Fruit fly (Drosophila melanogaster) whole organism, embryonic: ENCODE data around the gene Alg7.

Experiments used
- ATbp ChIP-seq: fragments of 200-800 bp; sonication (Bioruptor generic); optimal IDR thresholded peaks from 2 replicates; lab custom pipeline; 2017; ENCODE audit warnings: missing biosample characterization, mild to moderate bottlenecking, missing genetic modification characterization, missing genetic modification reagents
- Abd-B ChIP-seq: fragments of 200-800 bp; sonication (Bioruptor generic); optimal IDR thresholded peaks from 2 replicates; lab custom pipeline; 2018; ENCODE audit warnings: missing biosample characterization, mild to moderate bottlenecking, missing genetic modification characterization, moderate library complexity
- Awh ChIP-seq: fragments of 200-800 bp; sonication (Bioruptor generic); IDR thresholded peaks from 2 replicates; pipeline ENCODE4, ENCODE4 v1.3.6; 2022; ENCODE audit warnings: missing biosample characterization, missing genetic modification characterization
- Blimp-1 ChIP-seq: fragments of 200-800 bp; sonication (Bioruptor generic); optimal IDR thresholded peaks from 3 replicates; lab custom pipeline; 2018; ENCODE audit warnings: missing biosample characterization, missing genetic modification characterization, mild to moderate bottlenecking, moderate library complexity, missing genetic modification reagents
- CG10267 ChIP-seq: fragments of 200-800 bp; sonication (Bioruptor generic); optimal IDR thresholded peaks from 2 replicates; lab custom pipeline; 2018; ENCODE audit warnings: missing biosample characterization, mild to moderate bottlenecking, missing genetic modification characterization, moderate library complexity
- CG11504 ChIP-seq: fragments of 200-800 bp; sonication (Bioruptor generic); optimal IDR thresholded peaks from 3 replicates; lab custom pipeline; 2019; ENCODE audit warnings: missing biosample characterization, mild to moderate bottlenecking, missing genetic modification characterization, moderate library complexity
- CG12942 ChIP-seq: fragments of 200-800 bp; sonication (Bioruptor generic); optimal IDR thresholded peaks from 3 replicates; lab custom pipeline; 2016; ENCODE audit warnings: missing biosample characterization, missing genetic modification characterization
- CG13296 ChIP-seq: fragments of 200-800 bp; sonication (Bioruptor generic); optimal IDR thresholded peaks from 3 replicates; lab custom pipeline; 2018; ENCODE audit warnings: missing biosample characterization, mild to moderate bottlenecking, missing genetic modification characterization
- CG14441 ChIP-seq: fragments of 200-800 bp; sonication (Bioruptor generic); IDR thresholded peaks from 2 replicates; pipeline ENCODE4 v1.3.6; 2022; ENCODE audit warnings: missing biosample characterization, missing genetic modification characterization
- CG15479 ChIP-seq: fragments of 200-800 bp; sonication (Bioruptor generic); optimal IDR thresholded peaks from 3 replicates; lab custom pipeline; 2019; ENCODE audit warnings: missing biosample characterization, mild to moderate bottlenecking, missing genetic modification characterization, moderate library complexity
- CG17361 ChIP-seq: fragments of 200-800 bp; sonication (Bioruptor generic); IDR thresholded peaks from 3 replicates; pipeline ENCODE4 v1.3.6; 2022; ENCODE audit warnings: missing biosample characterization, missing genetic modification characterization
- CG18011 ChIP-seq: fragments of 200-800 bp; sonication (Bioruptor generic); optimal IDR thresholded peaks from 2 replicates; lab custom pipeline; 2017; ENCODE audit warnings: missing biosample characterization, missing genetic modification characterization, mild to moderate bottlenecking, moderate library complexity, missing genotype
- CG18262 ChIP-seq: fragments of 200-800 bp; optimal IDR thresholded peaks from 3 replicates; lab custom pipeline; 2019; ENCODE audit warnings: missing biosample characterization, mild to moderate bottlenecking, missing genetic modification characterization, moderate library complexity
- CG2116 ChIP-seq: fragments of 200-800 bp; sonication (Bioruptor generic); optimal IDR thresholded peaks from 3 replicates; lab custom pipeline; 2018; ENCODE audit warnings: missing biosample characterization, mild to moderate bottlenecking, missing genetic modification characterization
- CG2120 ChIP-seq: fragments of 200-800 bp; sonication (Bioruptor generic); optimal IDR thresholded peaks from 3 replicates; lab custom pipeline; 2016; ENCODE audit warnings: missing biosample characterization, missing genetic modification characterization
- CG2129 ChIP-seq: fragments of 200-800 bp; sonication (Bioruptor generic); IDR thresholded peaks from 2 replicates; pipeline ENCODE4 v1.3.6; 2022; ENCODE audit warnings: missing biosample characterization, missing genetic modification characterization; ENCODE audit not compliant: partially characterized antibody
- CG32532 ChIP-seq: fragments of 200-800 bp; sonication (Bioruptor generic); IDR thresholded peaks from 2 replicates; pipeline ENCODE4 v1.3.6; 2022; ENCODE audit warnings: missing biosample characterization, missing genetic modification characterization
- CG34224 ChIP-seq: fragments of 200-800 bp; sonication (Bioruptor generic); IDR thresholded peaks from 3 replicates; pipeline ENCODE4 v1.3.6; 2022; ENCODE audit warnings: missing biosample characterization, missing genetic modification characterization; ENCODE audit not compliant: partially characterized antibody
- CG3838 ChIP-seq: fragments of 200-800 bp; sonication (Bioruptor generic); optimal IDR thresholded peaks from 3 replicates; lab custom pipeline; 2016; ENCODE audit warnings: missing biosample characterization, missing genetic modification characterization
- CG43689 ChIP-seq: fragments of 200-800 bp; sonication (Bioruptor generic); IDR thresholded peaks from 2 replicates; pipeline ENCODE4 v1.3.6; 2022; ENCODE audit warnings: missing biosample characterization, missing genetic modification characterization
- CG8359 ChIP-seq: fragments of 200-800 bp; sonication (Bioruptor generic); optimal IDR thresholded peaks from 2 replicates; lab custom pipeline; 2017; ENCODE audit warnings: missing biosample characterization, mild to moderate bottlenecking, missing genetic modification characterization, borderline replicate concordance
- CG8388 ChIP-seq: fragments of 200-800 bp; sonication (Bioruptor generic); optimal IDR thresholded peaks from 2 replicates; lab custom pipeline; 2019; ENCODE audit warnings: missing biosample characterization, mild to moderate bottlenecking, missing genetic modification characterization, moderate library complexity
- CHES-1-like ChIP-seq: fragments of 200-800 bp; sonication (Bioruptor generic); optimal IDR thresholded peaks from 2 replicates; lab custom pipeline; 2016; ENCODE audit warnings: missing biosample characterization, missing genetic modification characterization
- Dbx ChIP-seq: fragments of 200-800 bp; sonication (Bioruptor generic); IDR thresholded peaks from 3 replicates; pipeline ENCODE4 v1.3.6; 2022; ENCODE audit warnings: missing biosample characterization, missing genetic modification characterization
- Dp ChIP-seq: fragments of 200-800 bp; sonication (Bioruptor generic); optimal IDR thresholded peaks from 2 replicates; lab custom pipeline; 2018; ENCODE audit warnings: missing biosample characterization, mild to moderate bottlenecking, missing genetic modification characterization, moderate library complexity
- Elba2 ChIP-seq: fragments of 200-800 bp; sonication (Bioruptor generic); optimal IDR thresholded peaks from 3 replicates; lab custom pipeline; 2016; ENCODE audit warnings: missing biosample characterization, missing genetic modification characterization
- HLHmδ ChIP-seq: fragments of 200-800 bp; sonication (Bioruptor generic); optimal IDR thresholded peaks from 2 replicates; lab custom pipeline; 2018; ENCODE audit warnings: missing biosample characterization, mild to moderate bottlenecking, missing genetic modification characterization, moderate library complexity
- Hmx ChIP-seq: fragments of 200-800 bp; sonication (Bioruptor generic); optimal IDR thresholded peaks from 2 replicates; lab custom pipeline; 2016; ENCODE audit warnings: missing biosample characterization, missing genetic modification characterization
- Mrtf ChIP-seq: fragments of 200-800 bp; sonication (Bioruptor generic); IDR thresholded peaks from 3 replicates; pipeline ENCODE4 v1.3.6; 2022; ENCODE audit warnings: missing biosample characterization, missing genetic modification characterization
- Optix ChIP-seq: fragments of 200-800 bp; sonication (Bioruptor generic); IDR thresholded peaks from 3 replicates; pipeline ENCODE4 v1.3.6; 2022; ENCODE audit warnings: missing biosample characterization, missing genetic modification characterization
- Pdp1 ChIP-seq, 2 experiments: fragments of 200-800 bp; sonication (Bioruptor generic); optimal IDR thresholded peaks; 3 replicates each; lab custom pipeline; 2016; ENCODE audit warnings: missing biosample characterization in 2 of 2, missing genetic modification characterization in 2 of 2, mild to moderate bottlenecking in 1 of 2, moderate library complexity in 1 of 2
- Poxn ChIP-seq: fragments of 200-800 bp; sonication (Bioruptor generic); IDR thresholded peaks from 2 replicates; pipeline ENCODE4 v1.3.6; 2022; ENCODE audit warnings: missing biosample characterization, missing genetic modification characterization
- Stat92E ChIP-seq, 3 experiments: fragments of >200 bp in 2 of 3; fragments of 200-800 bp in 1 of 3; sonication (Bioruptor generic) in 1 of 3; optimal IDR thresholded peaks; 2 replicates each; lab custom pipeline; 2017 to 2019; ENCODE audit warnings: missing biosample characterization in 3 of 3, missing genetic modification characterization in 3 of 3, mild to moderate bottlenecking in 1 of 3, moderate library complexity in 1 of 3
- Usf ChIP-seq: fragments of 200-800 bp; sonication (Bioruptor generic); optimal IDR thresholded peaks from 2 replicates; lab custom pipeline; 2017; ENCODE audit warnings: missing genotype, missing biosample characterization, missing genetic modification characterization
- abd-A ChIP-seq: fragments of 200-800 bp; sonication (Bioruptor generic); optimal IDR thresholded peaks from 3 replicates; lab custom pipeline; 2019; ENCODE audit warnings: missing biosample characterization, mild to moderate bottlenecking, missing genetic modification characterization, moderate library complexity
- ato ChIP-seq: fragments of 200-800 bp; sonication (Bioruptor generic); IDR thresholded peaks from 2 replicates; pipeline ENCODE4 v1.3.6; 2022; ENCODE audit warnings: missing biosample characterization, missing genetic modification characterization; ENCODE audit not compliant: partially characterized antibody
- az2 ChIP-seq: fragments of 200-800 bp; sonication (Bioruptor generic); optimal IDR thresholded peaks from 3 replicates; lab custom pipeline; 2016; ENCODE audit warnings: missing biosample characterization, missing genetic modification characterization
- kni ChIP-seq: fragments of 200-800 bp; sonication (Bioruptor generic); optimal IDR thresholded peaks from 3 replicates; lab custom pipeline; 2017; ENCODE audit warnings: mild to moderate bottlenecking, missing biosample characterization, missing genetic modification reagents, missing genetic modification characterization
- lab ChIP-seq: fragments of 200-800 bp; sonication (Bioruptor generic); optimal IDR thresholded peaks from 3 replicates; lab custom pipeline; 2017; ENCODE audit warnings: missing biosample characterization, missing genetic modification characterization, mild to moderate bottlenecking, moderate library complexity, missing genetic modification reagents
- lov ChIP-seq, 2 experiments: fragments of 200-800 bp in 1 of 2; fragments of >200 bp in 1 of 2; sonication (Bioruptor generic) in 1 of 2; IDR thresholded peaks in 1 of 2; optimal IDR thresholded peaks in 1 of 2; 2 replicates in 1 of 2; 3 replicates in 1 of 2; pipeline versions ENCODE4 v1.3.6 to Lab custom; 2017 to 2022; ENCODE audit warnings: missing biosample characterization in 1 of 2, missing genetic modification characterization in 1 of 2
- mam ChIP-seq: fragments of 200-800 bp; sonication (Bioruptor generic); optimal IDR thresholded peaks from 3 replicates; lab custom pipeline; 2016; ENCODE audit warnings: missing biosample characterization, missing genetic modification characterization
- nerfin-1 ChIP-seq: fragments of 200-800 bp; sonication (Bioruptor generic); optimal IDR thresholded peaks from 3 replicates; lab custom pipeline; 2019; ENCODE audit warnings: missing biosample characterization, mild to moderate bottlenecking, missing genetic modification characterization, moderate library complexity
- pzg ChIP-seq: fragments of 200-800 bp; sonication (Bioruptor generic); optimal IDR thresholded peaks from 3 replicates; lab custom pipeline; 2018; ENCODE audit warnings: missing biosample characterization, mild to moderate bottlenecking, missing genetic modification characterization, moderate library complexity
- ttk ChIP-seq: fragments of 200-800 bp; sonication (Bioruptor generic); IDR thresholded peaks from 2 replicates; pipeline ENCODE4 v2.1.2; 2022; ENCODE audit warnings: missing biosample characterization, missing genetic modification characterization

Alg7 gene

DNA sequence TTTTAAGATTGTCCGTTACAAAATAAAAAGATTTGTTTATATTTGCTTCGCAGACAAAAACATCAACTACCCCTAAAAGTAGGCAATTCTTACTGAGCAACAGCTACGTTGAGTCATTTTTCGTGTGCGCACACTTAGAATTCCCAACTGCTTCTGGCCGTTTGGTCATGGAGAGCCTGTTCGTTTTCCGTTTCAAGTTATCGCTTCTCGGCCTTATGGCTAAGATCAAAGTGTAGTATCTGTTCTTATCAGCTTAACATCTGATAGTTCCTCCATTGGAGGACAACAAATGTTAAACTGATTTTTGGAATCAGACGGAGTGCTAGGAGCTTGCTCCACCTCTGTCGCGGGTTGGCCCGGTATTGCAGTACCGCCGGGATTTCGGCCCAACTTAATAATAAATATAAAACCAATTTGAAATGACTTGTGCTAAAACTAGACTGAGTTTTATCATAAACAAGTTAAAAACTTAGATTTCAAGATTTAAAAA lies 36.6 kb downstream of the Alg7 start (continued):
- TF ChIP-seq kni (GFP tag; lab: Kevin White, UChicago) (peak; percentile 95), abd-A (tag; lab: Kevin White, UChicago) (peak; percentile 76), CG12942 (GFP tag; lab: Kevin White, UChicago) (peak; percentile 19), CG32532 (GFP tag; lab: Robert Waterston, UW) (peak; percentile 72), CHES-1-like (GFP tag; lab: Kevin White, UChicago) (peak; percentile 24)

DNA sequence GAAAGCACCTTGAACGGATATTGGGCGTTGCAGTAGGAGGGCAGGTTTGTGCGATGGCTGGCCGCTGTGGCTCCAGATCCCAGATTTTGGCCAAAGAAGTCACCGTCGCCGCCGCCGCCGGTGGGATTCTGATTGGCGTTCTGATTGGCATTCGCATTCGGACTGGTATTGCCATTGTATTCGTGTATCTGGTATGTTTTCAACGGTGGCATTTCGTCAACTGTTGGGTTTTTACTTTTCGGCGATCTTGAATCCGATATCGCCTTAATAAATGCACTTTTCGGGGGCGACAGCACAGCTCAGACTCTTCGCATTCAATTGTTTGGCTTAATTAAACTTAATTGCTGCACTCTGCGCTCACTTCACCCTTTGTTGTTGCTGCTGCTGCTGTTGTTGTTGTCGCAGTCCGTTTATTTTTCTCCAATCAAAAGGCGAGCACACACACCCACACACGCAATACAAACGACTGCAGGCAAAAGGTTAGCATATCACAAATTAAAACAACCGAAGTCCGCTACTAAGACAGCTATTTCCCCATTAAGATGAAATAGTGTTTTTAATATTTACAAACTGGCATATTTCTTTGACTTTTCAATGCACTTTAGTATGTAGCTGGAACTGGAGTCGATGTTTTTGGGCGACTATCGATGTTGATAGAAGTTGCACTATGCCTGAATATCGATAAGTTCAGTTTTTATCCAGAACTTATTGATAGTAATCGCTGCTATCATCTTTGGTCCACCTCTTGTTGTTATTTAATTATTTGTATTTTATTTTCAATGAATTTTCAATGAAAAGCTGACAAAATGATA lies 40.4 kb downstream of the Alg7 start, which contains the start of the genes CG9426 and mRF1:
Gene CG9426, minus strand, starts transcription at position 643 of the 812 bp plus-strand sequence.
Gene mRF1, plus strand, starts transcription at position 699 of the 812 bp plus-strand sequence.
- TF ChIP-seq CG3838 (GFP tag; lab: Kevin White, UChicago) = no peak
- TF ChIP-seq CG15479 (GFP tag; lab: Kevin White, UChicago) = peak; percentile 16
- peak; percentile 13 for TF ChIP-seq CG18011
- no peak for TF ChIP-seq CG43689 (GFP tag; lab: Robert Waterston, UW)
- TF ChIP-seq ato (GFP tag; lab: Robert Waterston, UW) = peak; percentile 93
- TF ChIP-seq Mrtf (GFP tag; lab: Robert Waterston, UW) = no peak
- peak in 1 of 3 experiments; percentile 34 for TF ChIP-seq Stat92E (GFP tag; optimal IDR thresholded peaks at IDR 0.05; lab: Kevin White, UChicago)
- TF ChIP-seq az2 (GFP tag; lab: Kevin White, UChicago) = no peak
- TF ChIP-seq CG8388 (GFP tag; lab: Kevin White, UChicago) = no peak
- no peak for TF ChIP-seq ATbp (GFP tag; lab: Kevin White, UChicago)
- TF ChIP-seq Usf (GFP tag; lab: Kevin White, UChicago) = no peak
- peak; percentile 77 for TF ChIP-seq CG10267 (tag; lab: Kevin White, UChicago)
- TF ChIP-seq CG8359 = no peak
- 0 out of 3 replicates have a peak, but pooled peaks have one; percentile 35 for TF ChIP-seq Dbx
- TF ChIP-seq nerfin-1 (tag; lab: Kevin White, UChicago) = no peak
- TF ChIP-seq CG34224 (GFP tag; lab: Robert Waterston, UW) = peak; percentile 98
- no peak for TF ChIP-seq Hmx (GFP tag; lab: Kevin White, UChicago)
- peak; percentile 15 for TF ChIP-seq CG18262
- TF ChIP-seq Elba2 = peak; percentile 86
- TF ChIP-seq ttk (GFP tag; lab: Robert Waterston, UW) = no peak
- peak; percentile 85; the same call in 1 of the 2 replicates for TF ChIP-seq CG2129 (GFP tag; lab: Robert Waterston, UW)
- no peak for TF ChIP-seq Optix
- no peak for TF ChIP-seq lov (optimal IDR thresholded peaks at IDR 0.05; lab: Kevin White, UChicago)
- no peak for TF ChIP-seq lov (GFP tag; IDR thresholded peaks at IDR 0.05; lab: Robert Waterston, UW)
- TF ChIP-seq CG17361 (GFP tag; lab: Robert Waterston, UW) = peak; percentile 41; the same call in 1 of the 3 replicates
- peak; percentile 22; the same call in 1 of the 2 replicates for TF ChIP-seq CG14441 (GFP tag; lab: Robert Waterston, UW)
- peak; percentile 36 for TF ChIP-seq CG2120 (GFP tag; lab: Kevin White, UChicago)
- peak in 1 of 2 experiments; percentile 84 for TF ChIP-seq Pdp1 (GFP tag; optimal IDR thresholded peaks at IDR 0.05; lab: Kevin White, UChicago)
- no peak for TF ChIP-seq Abd-B
- TF ChIP-seq CG11504 = peak; percentile 63
- TF ChIP-seq Awh (GFP tag; lab: Robert Waterston, UW) = no peak
- TF ChIP-seq pzg (GFP tag; lab: Kevin White, UChicago) = peak; percentile 81
- TF ChIP-seq CG13296 (GFP tag; lab: Kevin White, UChicago) = peak; percentile 6
- TF ChIP-seq Poxn (GFP tag; lab: Robert Waterston, UW) = no peak
- peak; percentile 23 for TF ChIP-seq mam
- no peak for TF ChIP-seq lab
- TF ChIP-seq CG2116 = peak; percentile 92
- no peak for TF ChIP-seq HLHmδ (GFP tag; lab: Kevin White, UChicago)
- TF ChIP-seq Blimp-1 (GFP tag; lab: Kevin White, UChicago) = no peak
- TF ChIP-seq Dp (GFP tag; lab: Kevin White, UChicago) = peak; percentile 24
